Fruit fly (Drosophila melanogaster): Measurements from ENCODE around the gene CG42371.
A peak's percentile ranks its signal among the peaks of the same experiment; 100 is the strongest.

CG42371 gene

DNA sequence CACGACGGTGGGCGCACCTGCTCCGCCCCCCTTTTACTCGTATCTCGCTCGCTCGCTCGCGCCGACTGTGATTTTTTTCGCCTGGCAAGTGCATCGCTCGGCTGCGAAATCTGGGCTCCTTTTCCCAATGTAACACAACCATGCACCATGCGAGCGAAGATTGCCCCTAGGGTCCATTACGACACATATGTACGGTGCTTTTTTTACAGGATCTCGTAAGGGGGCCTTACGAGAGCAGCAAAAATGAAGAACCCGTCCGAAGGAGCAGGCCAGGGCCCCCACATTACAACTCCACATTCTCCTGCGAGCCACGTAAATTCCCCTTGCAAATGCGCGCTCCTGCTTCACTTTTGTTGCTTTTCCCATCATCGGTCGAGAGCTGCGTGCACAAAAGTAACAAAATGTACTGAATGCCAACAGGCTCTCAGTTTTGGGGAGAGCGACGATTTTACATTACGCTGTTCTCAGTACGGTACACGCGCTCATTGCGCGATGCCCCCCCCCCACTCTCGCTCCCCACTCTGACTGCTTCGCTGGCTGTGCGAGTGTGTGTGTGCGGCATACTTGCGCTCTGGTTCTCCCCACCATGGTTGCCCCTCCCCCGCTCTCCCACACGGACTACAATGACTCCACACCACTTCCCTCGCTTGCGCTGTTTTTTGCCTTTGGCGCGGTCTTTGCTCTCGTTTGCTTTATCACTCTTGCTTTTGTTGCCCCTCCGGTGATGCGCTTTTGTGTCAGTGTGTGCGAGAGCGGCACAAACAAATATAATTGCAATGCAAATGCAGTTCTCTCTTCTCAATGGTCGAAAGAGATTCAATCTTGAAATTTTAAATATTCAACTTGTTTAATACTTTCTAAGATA is 14.0 kb downstream of the CG42371 start (continued):
- TF ChIP-seq trh (GFP tag; optimal IDR thresholded peaks at IDR 0.05) (no peak), Asciz (GFP tag; optimal IDR thresholded peaks at IDR 0.05) (no peak), lab (GFP tag; optimal IDR thresholded peaks at IDR 0.05) (peak; percentile 55), nau (GFP tag; optimal IDR thresholded peaks at IDR 0.05) (no peak), Gug (GFP tag; IDR thresholded peaks at IDR 0.05) (no peak), CG11398 (GFP tag; optimal IDR thresholded peaks at IDR 0.05) (no peak), Ets65A (GFP tag) (no peak), CG12769 (tag; optimal IDR thresholded peaks at IDR 0.05) (peak; percentile 55), z (GFP tag; IDR thresholded peaks at IDR 0.05) (peak; percentile 75), CG11695 (GFP tag; IDR thresholded peaks at IDR 0.05) (no peak), ranshi (GFP tag; IDR thresholded peaks at IDR 0.05) (peak; percentile 27; the same call in 1 of the 2 replicates), CG16863 (GFP tag; optimal IDR thresholded peaks at IDR 0.05) (no peak), vvl (GFP tag; IDR thresholded peaks at IDR 0.05) (peak; percentile 27; the same call in 1 of the 2 replicates), CG15073 (GFP tag; optimal IDR thresholded peaks at IDR 0.05) (no peak), nerfin-2 (GFP tag; IDR thresholded peaks at IDR 0.05; ENCODE audit: partially characterized antibody) (0 out of 2 replicates have a peak, but pooled peaks have one; percentile 40), Trl (optimal IDR thresholded peaks at IDR 0.05) (peak; percentile 62 to 69), Trl (GFP tag; optimal IDR thresholded peaks at IDR 0.05) (no peak), CoRest (tag; optimal IDR thresholded peaks at IDR 0.05) (peak; percentile 0), CG6272 (GFP tag; IDR thresholded peaks at IDR 0.05) (0 out of 2 replicates have a peak, but pooled peaks have one; percentile 20), CG18619 (GFP tag; optimal IDR thresholded peaks at IDR 0.05) (no peak), nerfin-1 (tag; optimal IDR thresholded peaks at IDR 0.05) (no peak), CG30431 (GFP tag; optimal IDR thresholded peaks at IDR 0.05) (no peak), Rfx (GFP tag; IDR thresholded peaks at IDR 0.05) (no peak), CG17568 (GFP tag; optimal IDR thresholded peaks at IDR 0.05) (no peak), MESR4 (GFP tag; optimal IDR thresholded peaks at IDR 0.05) (no peak), org-1 (GFP tag; optimal IDR thresholded peaks at IDR 0.05) (no peak), Awh (GFP tag; IDR thresholded peaks at IDR 0.05) (0 out of 2 replicates have a peak, but pooled peaks have one; percentile 8), CG9932 (GFP tag; IDR thresholded peaks at IDR 0.05) (no peak), CG4707 (GFP tag; optimal IDR thresholded peaks at IDR 0.05) (no peak), aop (GFP tag; IDR thresholded peaks at IDR 0.05) (no peak; the same call in 1 of the 2 replicates), Hey (tag; optimal IDR thresholded peaks at IDR 0.05) (peak; percentile 41), CG7987 (GFP tag; optimal IDR thresholded peaks at IDR 0.05) (peak; percentile 36), Blimp-1 (GFP tag; optimal IDR thresholded peaks at IDR 0.05) (peak; percentile 87), ara (GFP tag; IDR thresholded peaks at IDR 0.05) (no peak), az2 (GFP tag; optimal IDR thresholded peaks at IDR 0.05) (no peak), CG17186 (GFP tag; optimal IDR thresholded peaks at IDR 0.05) (peak; percentile 19), BtbVII (GFP tag; optimal IDR thresholded peaks at IDR 0.05) (peak; percentile 12), NfI (GFP tag; optimal IDR thresholded peaks at IDR 0.05) (no peak), Optix (GFP tag; IDR thresholded peaks at IDR 0.05) (no peak), Six4 (GFP tag; optimal IDR thresholded peaks at IDR 0.05) (no peak), CG9437 (GFP tag; optimal IDR thresholded peaks at IDR 0.05) (peak; percentile 70), CG12071 (GFP tag; optimal IDR thresholded peaks at IDR 0.05) (peak; percentile 1), E2f2 (GFP tag; IDR thresholded peaks at IDR 0.05) (no peak), unc-4 (GFP tag; IDR thresholded peaks at IDR 0.05; ENCODE audit: partially characterized antibody) (peak; percentile 30; the same call in 1 of the 2 replicates), CG11085 (GFP tag; IDR thresholded peaks at IDR 0.05) (no peak), ewg (GFP tag; optimal IDR thresholded peaks at IDR 0.05) (no peak), rib (GFP tag; IDR thresholded peaks at IDR 0.05) (peak; percentile 70), sna (GFP tag; IDR thresholded peaks at IDR 0.05; ENCODE audit: partially characterized antibody) (peak; percentile 38; the same call in 1 of the 2 replicates), CG9797 (GFP tag; optimal IDR thresholded peaks at IDR 0.05) (no peak)

Data from whole organism, embryonic.